Worm (Caenorhabditis elegans) whole organism, L2 larva: Measurements from ENCODE around the gene lgc-48.

Experiments
- R02D3.7 ChIP-seq: fragments of 150-350 bp; optimal IDR thresholded peaks from 2 replicates; lab custom pipeline; 2014; ENCODE audit warnings: missing biosample characterization, missing genetic modification characterization
- elt-1 ChIP-seq: fragments of 150-350 bp; optimal IDR thresholded peaks from 2 replicates; lab custom pipeline; 2014; ENCODE audit warnings: missing biosample characterization, missing genetic modification characterization
- elt-3 ChIP-seq: sonication (generic microtip); optimal IDR thresholded peaks from 2 replicates; lab custom pipeline; 2017; ENCODE audit warnings: missing biosample characterization, missing genetic modification characterization
- unc-55 ChIP-seq: fragments of 150-350 bp; sonication (generic microtip); optimal IDR thresholded peaks from 3 replicates; lab custom pipeline; 2014; ENCODE audit warnings: missing biosample characterization, missing genetic modification reagents, missing genetic modification characterization
- zag-1 ChIP-seq: fragments of 150-350 bp; optimal IDR thresholded peaks from 2 replicates; lab custom pipeline; 2014; ENCODE audit warnings: missing biosample characterization, missing genetic modification characterization

DNA sequence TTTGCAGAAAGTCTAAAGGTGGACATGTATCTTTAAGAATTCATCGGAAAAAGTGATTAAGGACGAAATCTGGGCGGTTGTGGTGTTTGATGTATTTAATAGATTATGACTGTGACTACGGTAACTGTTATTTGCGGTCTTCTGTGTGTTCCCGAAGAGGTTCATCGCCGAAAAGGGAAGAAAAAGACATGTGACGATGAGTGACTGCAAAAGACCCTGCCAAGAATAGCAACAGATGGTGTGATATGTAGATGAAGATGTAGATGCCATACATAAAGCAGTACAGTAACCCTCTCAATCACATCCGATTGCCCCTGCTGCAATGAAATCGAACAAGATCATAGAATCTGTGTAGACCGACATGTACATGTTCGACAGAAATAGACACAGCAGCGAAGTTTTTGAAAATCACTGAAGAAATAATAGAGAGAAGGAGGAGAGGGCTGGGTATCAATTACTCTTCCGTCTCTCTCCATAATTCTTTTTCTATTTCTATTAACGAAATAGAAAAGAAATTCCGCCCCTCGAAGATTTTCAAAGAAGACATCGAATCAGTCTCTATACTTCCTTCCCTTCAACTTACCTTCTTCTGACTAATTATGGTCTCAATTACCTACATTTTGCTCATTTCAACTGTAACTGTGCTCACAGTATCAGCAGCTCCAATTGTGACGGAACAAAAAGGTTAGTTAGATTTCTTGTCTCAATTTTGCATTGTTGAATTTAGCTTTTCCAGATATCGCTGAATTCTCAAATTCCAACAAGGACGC lies 19.0 kb downstream of the lgc-48 start, which contains the start of gene F32H5.3:
- no peak for TF ChIP-seq unc-55
- TF ChIP-seq elt-3 (tag; lab: Kevin White, UChicago), result no peak
- no peak for TF ChIP-seq R02D3.7 (tag; lab: Kevin White, UChicago)
- no peak for TF ChIP-seq zag-1 (tag; lab: Kevin White, UChicago)
- no peak for TF ChIP-seq elt-1 (tag; lab: Kevin White, UChicago)
